Fruit fly (Drosophila melanogaster) S2 (cell line): ENCODE results near the gene inaE.

Experiments
- CG8478 ChIP-seq: fragments of >200 bp; optimal IDR thresholded peaks from 2 replicates; lab custom pipeline; 2018
- CTCF ChIP-seq, 2 experiments: fragments of >200 bp; optimal IDR thresholded peaks; 2 replicates each; lab custom pipeline; 2018

Gene inaE

DNA sequence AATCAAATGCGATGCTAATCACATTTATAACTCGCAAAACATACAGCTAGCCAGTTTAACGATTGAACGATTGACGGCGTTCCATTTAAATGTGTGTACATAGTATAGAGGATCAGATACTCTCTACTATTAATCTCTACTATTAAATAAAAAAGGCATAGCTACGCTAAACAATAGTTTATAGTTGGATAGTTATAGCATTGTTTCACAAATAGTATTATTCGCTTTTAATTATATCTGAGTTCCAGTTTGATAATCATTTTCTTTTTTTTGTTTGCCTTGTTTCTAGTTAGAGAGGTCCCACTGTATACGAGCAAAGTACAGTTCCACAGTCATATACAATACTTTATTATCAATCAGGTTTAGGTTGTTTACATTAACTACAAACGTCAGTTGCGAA, 3.8 kb upstream of the inaE start:
- TF ChIP-seq CG8478 (lab: Kevin White, UChicago) (no peak), CTCF (optimal IDR thresholded peaks at IDR 0.05; lab: Kevin White, UChicago) (no peak)

DNA sequence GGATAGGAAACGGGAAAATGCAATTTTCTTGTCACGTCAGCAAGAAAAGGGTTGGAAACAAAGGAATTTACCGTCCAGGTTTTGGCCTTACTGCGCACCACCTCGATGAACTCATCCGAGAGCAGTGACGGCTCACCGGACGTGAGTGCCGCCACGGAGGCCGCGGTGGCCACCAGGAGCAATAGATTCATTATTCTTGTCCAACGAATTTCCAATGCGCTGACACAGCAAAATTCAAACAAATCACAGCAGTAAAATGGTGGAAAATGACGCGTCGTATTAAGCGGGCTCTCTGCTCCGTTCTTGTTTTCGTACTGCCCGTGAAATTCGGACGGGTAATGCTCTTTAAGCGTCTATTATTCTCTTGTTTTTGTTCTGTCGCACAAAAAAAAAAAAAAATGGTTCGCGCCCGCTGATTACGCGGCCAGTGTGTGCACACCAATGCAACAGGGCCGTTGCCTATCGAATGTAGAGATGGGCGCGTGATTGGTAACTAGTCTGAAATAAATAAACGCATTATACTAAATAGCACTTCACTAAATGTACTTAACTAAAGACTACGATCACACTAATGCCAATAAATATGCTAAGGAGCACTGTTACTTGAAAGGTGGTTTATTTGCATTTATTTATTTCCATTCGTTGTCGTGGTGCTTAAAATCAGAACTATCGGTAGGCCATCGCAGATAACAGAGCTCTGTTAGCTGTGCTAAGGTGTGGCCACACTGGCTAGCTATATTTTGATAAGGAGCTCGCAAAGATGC, 1.6 kb upstream of the inaE start, which contains the start of the genes CtsB and amrt:
Gene CtsB (minus strand): TSS at position 432 of the 764 bp plus-strand sequence.
Gene amrt (plus strand): TSS at position 721 of the 764 bp plus-strand sequence.
- no peak for TF ChIP-seq CTCF (optimal IDR thresholded peaks at IDR 0.05; lab: Kevin White, UChicago)
- TF ChIP-seq CG8478 (lab: Kevin White, UChicago): no peak

DNA sequence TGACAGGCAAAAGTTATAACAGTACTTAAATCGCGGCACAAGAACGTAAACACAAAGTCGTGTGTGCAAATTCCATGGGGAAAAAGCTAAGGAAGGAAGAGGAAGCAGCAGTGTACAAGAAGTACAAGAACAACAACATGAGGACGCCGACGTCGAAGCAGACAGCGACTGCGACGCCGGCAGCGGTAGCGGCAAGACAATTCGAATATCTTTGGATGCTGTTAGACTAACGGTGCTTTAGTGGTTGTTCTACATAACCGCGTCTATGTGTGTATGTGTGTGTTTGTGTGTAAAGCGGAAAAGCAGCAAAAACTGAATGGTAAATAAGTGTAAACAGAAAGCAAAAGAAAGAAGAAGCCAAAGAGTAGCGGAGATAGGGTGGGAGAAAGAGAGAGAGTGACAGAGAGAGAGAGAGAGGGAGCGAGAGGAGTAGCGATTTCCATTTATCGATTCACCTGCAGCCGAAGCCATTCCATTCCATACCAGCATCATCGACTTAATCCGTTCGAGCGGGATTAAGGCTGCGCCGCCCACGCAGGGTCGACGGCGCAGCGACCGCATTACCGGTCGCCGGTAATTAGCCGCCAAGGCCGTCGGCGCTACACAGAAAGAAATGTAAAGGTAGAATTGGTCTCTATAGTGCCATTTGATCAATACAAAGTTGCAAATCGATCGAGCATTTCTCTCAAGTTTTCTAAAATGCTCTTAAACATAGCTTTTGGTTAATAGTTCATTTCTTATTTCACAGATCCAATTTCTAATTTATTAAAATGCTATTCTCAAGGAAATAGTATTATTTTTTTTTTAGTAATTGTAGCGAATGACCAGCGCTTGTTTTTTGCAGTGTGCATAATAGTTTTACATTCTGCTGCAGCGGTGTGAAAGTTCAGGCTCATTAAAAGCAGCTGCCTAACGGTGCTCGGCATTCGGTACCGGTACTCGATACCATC, 719 bp downstream of the inaE start:
- TF ChIP-seq CG8478 (lab: Kevin White, UChicago) (no peak), CTCF (optimal IDR thresholded peaks at IDR 0.05; lab: Kevin White, UChicago) (no peak)

DNA sequence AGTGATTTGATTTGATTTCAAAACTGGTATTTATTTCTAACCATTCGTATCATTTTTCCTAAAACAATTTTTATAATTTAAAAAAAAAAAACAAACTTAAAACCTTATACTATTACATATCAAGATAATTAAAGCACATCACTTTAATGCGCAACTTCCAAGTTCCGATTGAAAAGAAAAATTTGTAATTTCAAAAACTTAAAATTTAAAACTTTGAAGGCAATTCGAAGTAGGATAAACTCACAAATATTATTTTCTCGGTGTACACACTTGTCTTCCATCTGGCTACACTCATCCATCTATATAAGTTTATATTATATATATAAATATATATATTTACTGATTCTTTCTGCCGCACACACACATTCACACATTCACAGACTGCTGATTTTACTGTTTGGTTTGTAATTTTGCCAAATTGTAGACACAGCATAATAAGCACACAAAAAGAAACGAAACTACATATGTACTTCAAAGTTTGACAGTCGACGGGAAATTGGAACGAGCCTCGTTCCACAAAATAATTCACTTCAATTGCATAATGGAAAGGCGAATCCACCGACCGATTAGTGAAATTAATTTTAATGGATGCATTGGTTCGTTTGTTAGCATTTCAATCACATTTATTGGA, 2.6 kb downstream of the inaE start:
- TF ChIP-seq CTCF (optimal IDR thresholded peaks at IDR 0.05; lab: Kevin White, UChicago): no peak
- no peak for TF ChIP-seq CG8478 (lab: Kevin White, UChicago)

DNA sequence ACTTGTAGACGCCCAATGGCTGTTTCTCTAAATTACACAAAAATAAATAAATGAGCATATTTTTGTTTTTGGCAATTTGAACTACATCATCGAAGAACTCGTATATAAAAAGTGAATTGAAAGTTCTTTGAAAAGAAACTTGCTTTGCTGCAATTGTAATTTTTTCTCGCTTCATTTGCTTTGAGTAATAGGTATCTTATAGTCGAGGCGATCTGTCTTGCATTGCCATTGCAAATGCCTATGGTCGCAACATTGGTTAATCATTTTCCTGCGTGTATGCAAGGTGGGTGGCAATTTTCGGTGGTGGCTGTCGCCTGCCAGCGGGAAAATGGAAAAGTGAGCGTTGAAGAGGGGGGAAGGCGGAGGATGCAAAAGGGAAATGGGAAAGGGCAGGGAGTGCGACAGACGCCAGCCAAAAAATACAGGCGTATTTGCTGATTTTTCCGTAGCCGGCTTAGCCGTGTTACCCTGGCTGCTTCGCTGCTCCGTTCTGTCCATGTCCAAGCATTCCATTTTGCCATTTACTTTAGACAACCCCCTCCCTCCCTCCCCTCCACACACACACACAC, 3.9 kb downstream of the inaE start:
- no peak for TF ChIP-seq CG8478 (lab: Kevin White, UChicago)
- TF ChIP-seq CTCF (optimal IDR thresholded peaks at IDR 0.05; lab: Kevin White, UChicago): no peak

DNA sequence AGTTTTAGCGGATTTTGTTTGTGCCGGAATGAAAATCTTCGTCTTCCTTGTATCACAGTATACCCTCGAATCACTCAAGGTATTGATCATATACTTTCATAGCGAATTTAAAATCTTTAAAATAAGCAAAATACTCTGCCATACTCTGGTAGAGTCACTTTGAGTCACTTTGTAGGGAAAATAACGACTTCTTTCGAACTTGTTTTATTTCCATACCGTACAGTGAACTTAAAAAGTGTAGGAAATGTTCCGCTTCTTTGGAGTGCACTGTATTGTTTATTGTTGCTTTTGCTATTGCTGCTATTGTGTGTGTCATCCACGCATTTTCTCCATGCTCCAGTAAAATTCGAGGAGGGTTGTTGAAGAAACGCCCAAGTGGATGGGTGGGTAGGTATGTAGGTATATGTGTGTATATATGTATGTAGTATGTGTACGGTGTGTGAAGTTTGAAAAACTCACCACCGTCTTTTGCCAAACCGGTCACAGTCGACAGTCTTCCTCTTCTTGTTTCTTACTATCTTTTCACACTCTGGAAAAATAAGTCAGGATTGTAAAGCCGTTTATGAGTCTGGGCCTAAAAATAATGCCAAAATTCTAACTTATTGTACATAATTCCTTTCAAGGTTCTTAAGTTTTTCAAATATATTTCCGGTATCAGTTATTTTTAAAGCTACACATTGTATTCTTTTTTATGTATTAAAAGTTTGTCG, 5.6 kb downstream of the inaE start:
- TF ChIP-seq CG8478 (lab: Kevin White, UChicago) (no peak), CTCF (optimal IDR thresholded peaks at IDR 0.05; lab: Kevin White, UChicago) (no peak)

DNA sequence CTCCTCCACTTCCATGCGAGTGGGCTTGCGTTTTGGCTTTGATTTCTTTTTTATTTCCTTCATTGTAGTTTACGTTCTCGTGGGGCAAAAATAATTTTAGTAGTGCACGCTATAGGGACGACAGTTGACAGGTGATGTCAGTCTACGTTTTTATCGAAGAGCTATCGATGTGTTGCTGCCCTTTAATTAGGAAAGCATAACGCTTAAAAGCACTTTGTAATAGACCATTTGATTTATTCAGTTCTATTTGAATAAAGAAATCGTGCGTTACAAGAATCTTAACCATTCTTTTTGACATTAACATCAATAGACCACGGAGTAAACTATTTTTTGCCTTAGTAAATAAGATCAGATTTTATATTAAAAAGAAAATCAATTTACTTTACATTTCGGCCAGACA, 7.5 kb downstream of the inaE start, which contains the start of gene CG10993:
Gene CG10993 (minus strand): TSS at position 101 of the 400 bp plus-strand sequence.
- TF ChIP-seq CTCF (optimal IDR thresholded peaks at IDR 0.05; lab: Kevin White, UChicago) (no peak), CG8478 (lab: Kevin White, UChicago) (no peak)

DNA sequence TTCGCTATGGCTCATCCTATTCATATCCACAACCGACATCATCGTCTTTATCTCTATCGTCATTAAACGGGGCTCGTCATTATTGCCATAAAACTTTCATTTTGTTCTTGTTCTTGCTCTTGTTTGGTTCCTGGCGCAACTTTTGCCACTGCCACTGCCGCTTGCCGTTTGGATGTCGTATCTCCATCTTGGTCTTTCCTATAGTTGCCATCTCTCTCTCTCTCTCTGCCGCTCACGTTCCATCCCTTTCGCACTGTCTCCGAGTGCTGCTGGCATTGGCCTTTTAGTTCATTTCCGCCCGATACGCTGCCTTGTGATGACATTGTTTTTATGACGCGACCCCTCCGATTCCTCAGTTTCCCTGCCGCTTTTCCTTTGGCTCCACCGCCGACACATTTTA, 8.9 kb downstream of the inaE start:
- TF ChIP-seq CTCF (optimal IDR thresholded peaks at IDR 0.05; lab: Kevin White, UChicago) (no peak), CG8478 (lab: Kevin White, UChicago) (no peak)

DNA sequence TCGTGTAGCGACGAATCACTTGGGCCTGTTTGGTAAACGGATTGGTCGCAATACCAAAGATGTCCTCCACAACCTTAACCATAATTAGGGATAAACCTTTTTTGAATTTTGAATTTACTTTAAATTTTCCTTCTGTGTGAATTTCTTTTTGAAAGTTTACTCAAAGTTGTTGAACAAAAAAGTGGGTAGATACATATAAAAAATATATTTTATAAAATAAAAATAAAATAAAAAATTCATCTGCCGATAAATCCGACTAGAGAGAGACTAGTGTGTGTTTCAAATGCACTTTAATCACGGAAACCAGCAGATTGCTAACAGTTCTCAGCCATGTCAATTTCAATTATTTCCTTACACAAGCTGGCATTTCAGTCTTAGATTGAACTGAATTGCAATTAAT, 14.0 kb downstream of the inaE start, which contains the start of gene CG10996:
Gene CG10996 (minus strand): TSS at position 101 of the 400 bp plus-strand sequence.
- no peak for TF ChIP-seq CTCF (optimal IDR thresholded peaks at IDR 0.05; lab: Kevin White, UChicago)
- TF ChIP-seq CG8478 (lab: Kevin White, UChicago): no peak

DNA sequence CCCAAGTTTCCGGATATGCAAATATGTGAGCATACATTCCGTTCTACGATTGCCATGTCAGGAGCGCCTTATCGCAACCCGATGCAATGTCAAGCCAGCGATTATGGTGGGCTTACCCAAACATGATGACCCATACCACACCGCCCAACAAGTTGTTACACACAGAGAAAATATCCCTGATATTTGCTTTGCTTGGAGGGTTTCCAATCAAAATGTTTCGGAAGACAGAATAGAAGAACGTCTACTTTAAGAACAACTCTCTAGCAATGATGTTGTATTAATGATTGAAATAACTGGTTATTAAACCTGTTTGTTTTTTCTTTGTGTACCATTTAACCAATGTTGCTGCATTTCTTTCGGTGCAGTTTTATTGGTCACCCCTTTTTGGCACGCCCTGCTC, 17.2 kb downstream of the inaE start:
- TF ChIP-seq CTCF (optimal IDR thresholded peaks at IDR 0.05; lab: Kevin White, UChicago) (no peak), CG8478 (lab: Kevin White, UChicago) (no peak)

DNA sequence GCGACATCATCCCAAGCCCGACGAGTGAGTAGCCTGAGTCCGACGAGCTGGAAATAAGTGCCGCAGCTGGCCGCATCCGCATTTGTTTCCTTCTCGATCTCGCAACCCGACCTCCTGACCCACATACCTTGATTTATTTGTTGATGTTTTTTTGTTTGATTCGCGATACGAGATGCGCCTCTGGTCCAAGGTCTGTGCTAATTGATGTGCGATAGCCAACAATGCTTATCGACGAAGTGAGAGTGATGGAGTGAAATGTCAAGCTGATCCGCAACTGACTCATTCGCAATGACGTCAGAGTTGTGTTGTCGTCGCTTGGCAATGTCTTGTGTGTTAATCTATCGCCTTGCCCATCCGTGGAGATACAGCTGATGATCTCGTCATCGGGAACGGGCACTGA, 20.9 kb downstream of the inaE start:
- TF ChIP-seq CG8478 (lab: Kevin White, UChicago) (no peak), CTCF (optimal IDR thresholded peaks at IDR 0.05; lab: Kevin White, UChicago) (no peak)

DNA sequence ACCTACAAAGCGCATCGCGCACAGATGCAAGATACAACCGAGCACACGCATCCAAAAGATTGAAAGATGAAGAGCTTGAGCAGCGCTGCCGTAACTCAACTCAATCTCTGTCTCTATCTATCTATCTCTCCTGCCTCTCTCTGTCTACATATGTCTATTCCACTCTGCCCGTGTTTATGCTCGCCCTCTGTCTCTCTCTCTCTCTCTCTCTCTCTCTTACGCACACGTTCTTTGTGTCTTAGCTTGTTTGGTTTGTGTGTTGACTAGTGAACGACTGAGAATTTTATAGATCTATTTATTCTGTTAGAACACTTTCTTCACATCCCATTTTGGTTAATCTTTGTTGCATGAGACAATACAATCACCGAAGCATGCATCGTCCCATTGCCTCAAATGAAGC, 22.0 kb downstream of the inaE start:
- TF ChIP-seq CG8478 (lab: Kevin White, UChicago) (no peak), CTCF (optimal IDR thresholded peaks at IDR 0.05; lab: Kevin White, UChicago) (peak; percentile 4 to 39)

DNA sequence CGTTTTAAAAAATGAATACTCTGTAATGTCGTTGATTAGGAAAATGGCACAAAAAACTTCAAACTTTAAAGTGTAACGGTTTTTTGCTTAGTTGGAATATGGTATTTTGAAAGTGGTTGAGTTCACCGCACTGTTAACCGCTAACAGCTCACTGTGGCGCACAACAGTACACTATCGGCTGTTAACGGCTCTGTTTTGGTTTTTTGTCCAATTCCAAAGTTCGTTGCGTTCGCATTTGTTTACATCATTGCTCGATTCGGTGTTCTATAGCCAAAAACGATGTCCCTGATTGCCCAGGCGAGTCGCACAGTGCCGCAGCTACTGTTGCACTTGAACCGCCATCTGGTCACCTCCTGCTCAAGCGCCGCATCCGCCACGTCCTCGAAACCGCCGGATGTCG, 28.0 kb downstream of the inaE start, which contains the start of gene CG11095:
Gene CG11095 (plus strand): TSS at position 205 of the 400 bp plus-strand sequence.
- TF ChIP-seq CG8478 (lab: Kevin White, UChicago) (no peak), CTCF (optimal IDR thresholded peaks at IDR 0.05; lab: Kevin White, UChicago) (peak in 1 of 2 experiments; percentile 29)
